Fruit fly (Drosophila melanogaster) whole organism, wandering third instar larva: ENCODE measurements around the gene mbc.

Experiments used
- Dif ChIP-seq: fragments of 200-275, 200-300 bp; sonication (Bioruptor generic); optimal IDR thresholded peaks from 2 replicates; lab custom pipeline; 2018; ENCODE audit warnings: missing biosample characterization, missing genetic modification characterization; ENCODE audit not compliant: partially characterized antibody
- dsf ChIP-seq: sonication (Bioruptor generic); optimal IDR thresholded peaks from 2 replicates; lab custom pipeline; 2016; ENCODE audit warnings: missing biosample characterization, missing genetic modification characterization, borderline replicate concordance
- h ChIP-seq: fragments of 200-800 bp; sonication (Bioruptor generic); optimal IDR thresholded peaks from 3 replicates; lab custom pipeline; 2016; ENCODE audit warnings: missing biosample characterization, mild to moderate bottlenecking, missing genetic modification characterization
- pan ChIP-seq: fragments of >200 bp; optimal IDR thresholded peaks from 2 replicates; lab custom pipeline; 2017
- psq ChIP-seq: fragments of 200-800 bp; sonication (Bioruptor generic); optimal IDR thresholded peaks from 3 replicates; lab custom pipeline; 2017; ENCODE audit warnings: missing biosample characterization, mild to moderate bottlenecking, missing genetic modification characterization, moderate library complexity
- tai ChIP-seq: sonication (Bioruptor generic); optimal IDR thresholded peaks from 2 replicates; lab custom pipeline; 2016; ENCODE audit warnings: missing biosample characterization, missing genetic modification characterization
- usp ChIP-seq: fragments of >200 bp; optimal IDR thresholded peaks from 2 replicates; lab custom pipeline; 2017; ENCODE audit warnings: missing biosample characterization, missing genetic modification characterization

DNA sequence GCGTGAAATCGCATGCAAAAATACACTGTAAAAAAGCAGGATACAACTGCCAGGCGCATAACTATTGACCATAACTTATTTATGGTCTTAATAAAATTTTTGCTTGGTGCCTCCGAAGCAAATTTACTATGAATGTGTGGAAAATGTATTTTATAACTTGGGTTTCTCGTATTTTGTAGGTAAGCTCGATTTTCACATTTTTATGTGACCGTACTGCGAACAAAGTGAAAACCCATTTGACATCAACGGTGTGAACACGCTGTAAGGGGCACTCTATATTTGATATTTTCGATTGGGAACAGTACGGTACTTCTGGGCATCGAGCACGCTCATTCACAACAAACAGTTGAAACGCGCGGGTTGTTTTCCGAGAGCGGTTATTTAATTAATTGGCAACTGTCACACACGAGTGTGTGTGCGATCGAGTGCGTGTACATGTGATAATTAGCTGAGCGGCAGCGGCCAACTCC is at the start of gene mbc, which contains the start of gene Nup98-96:
- TF ChIP-seq Dif (peak; percentile 76), usp (no peak), pan (lab: Kevin White, UChicago) (no peak), dsf (no peak), h (GFP tag; lab: Kevin White, UChicago) (peak; percentile 89), tai (no peak), psq (GFP tag; lab: Kevin White, UChicago) (peak; percentile 73)
